Fruit fly (Drosophila melanogaster) whole organism, wandering third instar larva: Measurements from ENCODE around the gene CG43999.

ENCODE experiments used
- Abd-B ChIP-seq: fragments of >200 bp; optimal IDR thresholded peaks from 2 replicates; lab custom pipeline; 2017; ENCODE audit warnings: missing biosample characterization, missing genetic modification characterization
- Jra ChIP-seq: sonication (Bioruptor generic); optimal IDR thresholded peaks from 2 replicates; lab custom pipeline; 2016; ENCODE audit warnings: missing biosample characterization, missing genetic modification characterization

dm6 chr3R:23933684-23934575 lies 5.1 kb upstream of the CG43999 start, which contains the start of gene CG5854:
- TF ChIP-seq Abd-B (GFP tag; lab: Kevin White, UChicago) (no peak), Jra (GFP tag; lab: Kevin White, UChicago) (peak; percentile 50)
